Fruit fly (Drosophila melanogaster) whole organism: ENCODE results near the gene CtsL3.

Source experiments
- Dll ChIP-seq: fragments of >200 bp; optimal IDR thresholded peaks from 2 replicates; lab custom pipeline; 2017
- pan ChIP-seq: fragments of >200 bp; optimal IDR thresholded peaks from 2 replicates; lab custom pipeline; 2017

DNA sequence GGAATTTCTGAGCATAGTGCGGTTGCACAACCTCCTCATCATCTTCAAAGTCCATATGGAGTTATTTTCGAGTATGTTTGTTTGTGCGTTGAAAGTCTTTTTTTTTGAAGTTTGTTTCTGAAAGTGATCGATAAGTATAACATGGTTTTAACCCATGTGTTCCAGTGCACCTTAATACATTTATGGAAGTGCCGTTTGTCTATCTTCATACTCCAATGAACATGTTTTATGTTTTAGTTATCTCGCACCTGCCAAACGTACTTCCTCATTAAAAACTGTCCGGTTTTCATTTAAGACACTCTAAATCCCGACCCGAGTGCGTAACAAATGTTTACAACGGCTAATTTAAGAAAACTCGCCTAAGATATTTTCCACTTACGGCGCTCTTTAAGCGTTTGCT lies 30.4 kb upstream of the CtsL3 start, which contains the start of gene CG15580:
- TF ChIP-seq Dll (lab: Kevin White, UChicago), result no peak
- no peak for TF ChIP-seq pan (lab: Kevin White, UChicago)
